Fruit fly (Drosophila melanogaster) whole organism, prepupa: ENCODE measurements around the gene CG7912.

Experiments used
- CG10631 ChIP-seq: fragments of 200-800 bp; sonication (Bioruptor generic); optimal IDR thresholded peaks from 2 replicates; lab custom pipeline; 2016; ENCODE audit warnings: missing biosample characterization, missing genetic modification characterization
- CG11762 ChIP-seq: fragments of 200-800 bp; sonication (Bioruptor generic); optimal IDR thresholded peaks from 3 replicates; lab custom pipeline; 2016; ENCODE audit warnings: missing biosample characterization, missing genetic modification characterization; ENCODE audit not compliant: insufficient read depth
- Eip75B ChIP-seq: fragments of 200-800 bp; sonication (Bioruptor generic); optimal IDR thresholded peaks from 3 replicates; lab custom pipeline; 2016; ENCODE audit warnings: missing biosample characterization, missing genetic modification characterization
- Eip78C ChIP-seq: fragments of 200-800 bp; sonication (Bioruptor generic); peaks from one replicate; lab custom pipeline; 2016; ENCODE audit warnings: missing biosample characterization, missing genetic modification characterization
- Ets96B ChIP-seq: fragments of 200-800 bp; optimal IDR thresholded peaks from 2 replicates; lab custom pipeline; 2019; ENCODE audit warnings: missing biosample characterization, mild to moderate bottlenecking, missing genetic modification characterization, moderate library complexity
- Gug ChIP-seq: fragments of 200-800 bp; sonication (Bioruptor generic); IDR thresholded peaks from 2 replicates; pipeline ENCODE4 v1.3.6; 2022; ENCODE audit warnings: missing biosample characterization, missing genetic modification characterization
- Sox102F ChIP-seq: fragments of 200-800 bp; sonication (Bioruptor generic); optimal IDR thresholded peaks from 2 replicates; lab custom pipeline; 2016; ENCODE audit warnings: missing biosample characterization, mild to moderate bottlenecking, missing genetic modification characterization
- net ChIP-seq: fragments of 200-800 bp; sonication (Bioruptor generic); optimal IDR thresholded peaks from 3 replicates; lab custom pipeline; 2016; ENCODE audit warnings: missing biosample characterization, missing genetic modification characterization

DNA sequence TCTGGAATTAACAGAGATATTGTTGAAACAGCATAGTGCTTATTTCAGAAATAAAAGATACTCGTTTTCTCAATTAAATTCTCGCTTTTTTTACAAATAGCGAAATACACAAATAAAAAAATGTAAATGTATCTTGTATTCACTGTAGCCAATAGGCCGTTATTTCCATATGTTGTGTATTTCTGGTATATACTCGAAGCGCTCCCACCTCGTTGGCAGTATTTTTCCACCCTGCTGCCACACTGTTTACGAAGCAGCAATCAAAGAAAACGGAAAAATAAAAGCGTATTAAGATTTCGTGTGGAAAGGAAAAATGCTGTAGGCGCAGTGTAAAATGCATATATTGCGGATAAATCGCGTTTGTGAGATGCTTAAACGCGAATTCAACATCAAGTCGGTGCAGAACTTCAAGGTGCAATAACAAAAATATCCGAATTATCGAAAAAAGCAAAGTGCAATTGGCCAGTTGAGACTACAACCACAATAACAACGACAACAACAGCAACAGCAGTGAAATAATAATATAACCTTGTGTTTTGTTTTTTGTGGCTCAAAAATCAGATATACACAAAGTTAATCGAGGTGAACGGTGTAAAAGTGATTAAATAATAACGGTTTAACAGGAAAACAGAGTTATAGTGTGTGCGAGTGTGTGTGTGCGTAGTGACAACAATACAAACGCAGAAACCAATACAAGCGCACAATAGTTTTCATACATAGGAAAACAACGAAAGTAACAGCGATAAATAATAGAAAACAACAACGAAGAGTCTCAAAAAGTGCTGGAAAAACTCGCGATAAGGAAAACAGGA is 49.3 kb upstream of the CG7912 start, which contains the start of gene sima:
- no peak for TF ChIP-seq Ets96B
- TF ChIP-seq CG10631: no peak
- TF ChIP-seq net: peak; percentile 12
- peak; percentile 77 for TF ChIP-seq Eip78C
- 0 out of 2 replicates have a peak, but pooled peaks have one; percentile 23 for TF ChIP-seq Gug (GFP tag; lab: Robert Waterston, UW)
- TF ChIP-seq CG11762: no peak
- TF ChIP-seq Eip75B: no peak
- TF ChIP-seq Sox102F (GFP tag; lab: Kevin White, UChicago): no peak
